Worm (Caenorhabditis elegans): ENCODE results near the gene C55A6.4.

DNA sequence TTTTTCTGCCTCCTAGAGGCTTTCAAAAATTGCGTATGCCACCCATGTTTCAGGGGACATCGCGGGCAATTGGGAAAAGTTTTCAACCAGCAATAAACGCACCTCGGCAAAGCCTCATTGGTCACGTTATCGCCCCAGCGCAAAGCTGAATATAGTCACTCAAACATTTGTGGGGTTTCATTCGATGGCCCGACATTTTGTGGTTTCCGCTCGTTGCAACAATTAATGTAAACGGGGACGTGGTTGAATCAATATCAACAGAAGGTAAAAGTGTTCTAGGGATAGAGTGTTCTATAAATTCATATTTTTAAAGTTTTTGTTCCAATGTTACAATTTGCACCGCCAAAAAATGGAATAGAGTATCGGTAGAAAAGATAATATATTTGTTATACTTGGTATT, 29.4 kb downstream of the C55A6.4 start:
- no peak for TF ChIP-seq ama-1 (optimal IDR thresholded peaks at IDR 0.05)
- TF ChIP-seq lir-3 (tag; optimal IDR thresholded peaks at IDR 0.05; ENCODE audit: poor library complexity): no peak
- no peak for TF ChIP-seq blmp-1 (tag; optimal IDR thresholded peaks at IDR 0.05)
- TF ChIP-seq ztf-11 (tag; optimal IDR thresholded peaks at IDR 0.05): no peak
- TF ChIP-seq nhr-84 (tag; optimal IDR thresholded peaks at IDR 0.05): no peak
- TF ChIP-seq sptf-1 (tag; optimal IDR thresholded peaks at IDR 0.05): no peak
- TF ChIP-seq efl-1 (optimal IDR thresholded peaks at IDR 0.05): no peak
- TF ChIP-seq efl-1 (GFP tag; optimal IDR thresholded peaks at IDR 0.05 in 1 of 2): no peak
- no peak for TF ChIP-seq aly-2 (tag; optimal IDR thresholded peaks at IDR 0.05)
- no peak for TF ChIP-seq F16B12.6 (tag; optimal IDR thresholded peaks at IDR 0.05)
- TF ChIP-seq sox-4 (tag; optimal IDR thresholded peaks at IDR 0.05): no peak
- TF ChIP-seq mdl-1 (tag; optimal IDR thresholded peaks at IDR 0.05): no peak
- no peak for TF ChIP-seq tbx-2 (tag; optimal IDR thresholded peaks at IDR 0.05)
- TF ChIP-seq egl-27 (tag; optimal IDR thresholded peaks at IDR 0.05): no peak

All from whole organism, L1 larva.